Worm (Caenorhabditis elegans) whole organism, young adult: ENCODE data around the gene nhr-241.

Experiments used
- C06A6.2 ChIP-seq: fragments of 200-800 bp; sonication (Bioruptor generic); conservative IDR thresholded peaks from 2 replicates; pipeline ENCODE4 v1.3.6; 2022; ENCODE audit warnings: missing genetic modification characterization, missing compliant biosample characterization
- D2030.7 ChIP-seq: fragments of 200-800 bp; sonication (Bioruptor generic); IDR thresholded peaks from 2 replicates; pipeline ENCODE4 v1.3.6; 2022; ENCODE audit warnings: missing genetic modification reagents, missing genetic modification characterization, missing compliant biosample characterization
- F10E7.11 ChIP-seq: sonication (generic microtip); optimal IDR thresholded peaks from 2 replicates; lab custom pipeline; 2017; ENCODE audit warnings: mild to moderate bottlenecking, missing genetic modification characterization, moderate library complexity, missing compliant biosample characterization
- F22D6.2 ChIP-seq: sonication (generic microtip); optimal IDR thresholded peaks from 2 replicates; lab custom pipeline; 2016; ENCODE audit warnings: mild to moderate bottlenecking, missing genetic modification characterization, missing compliant biosample characterization
- F33H1.4 ChIP-seq: fragments of 200-800 bp; sonication (Bioruptor generic); IDR thresholded peaks from 2 replicates; pipeline ENCODE4 v1.3.6; 2022; ENCODE audit warnings: missing genetic modification reagents, missing genetic modification characterization, missing compliant biosample characterization
- F49E8.2 ChIP-seq: sonication (generic microtip); optimal IDR thresholded peaks from 3 replicates; lab custom pipeline; 2017; ENCODE audit warnings: missing genetic modification characterization, mild to moderate bottlenecking, missing compliant biosample characterization, antibody characterized with exemption, moderate library complexity; ENCODE audit not compliant: insufficient read depth
- K12H6.12 ChIP-seq: fragments of 200-800 bp; sonication (Bioruptor generic); optimal IDR thresholded peaks from 2 replicates; lab custom pipeline; 2018; ENCODE audit warnings: mild to moderate bottlenecking, missing genetic modification characterization, missing compliant biosample characterization
- Y56A3A.18 ChIP-seq: fragments of 200-800 bp; sonication (Bioruptor generic); IDR thresholded peaks from 2 replicates; pipeline ENCODE4 v1.3.6; 2022; ENCODE audit warnings: missing genetic modification reagents, missing genetic modification characterization, missing compliant biosample characterization
- Y67H2A.10 ChIP-seq: fragments of 200-800 bp; sonication (Bioruptor generic); conservative IDR thresholded peaks from 2 replicates; pipeline ENCODE4 v1.3.6; 2022; ENCODE audit warnings: missing genetic modification reagents, missing genetic modification characterization, missing compliant biosample characterization
- ZK185.1 ChIP-seq: sonication (generic microtip); optimal IDR thresholded peaks from 2 replicates; lab custom pipeline; 2016; ENCODE audit warnings: mild to moderate bottlenecking, missing genetic modification characterization, missing compliant biosample characterization; ENCODE audit not compliant: poor library complexity, severe bottlenecking
- aptf-3 ChIP-seq: fragments of 200-800 bp; sonication (Bioruptor generic); IDR thresholded peaks from 2 replicates; pipeline ENCODE4 v1.3.6; 2022; ENCODE audit warnings: missing genetic modification characterization, missing compliant biosample characterization
- attf-3 ChIP-seq: fragments of 200-800 bp; sonication (Bioruptor generic); conservative IDR thresholded peaks from 2 replicates; pipeline ENCODE4 v1.3.6; 2022; ENCODE audit warnings: missing genetic modification reagents, missing genetic modification characterization, missing compliant biosample characterization
- bed-1 ChIP-seq: fragments of 200-800 bp; sonication (Bioruptor generic); IDR thresholded peaks from 2 replicates; pipeline ENCODE4 v1.3.6; 2022; ENCODE audit warnings: missing genetic modification reagents, missing genetic modification characterization, missing compliant biosample characterization
- bed-2 ChIP-seq: fragments of 200-800 bp; sonication (Bioruptor generic); IDR thresholded peaks from 2 replicates; pipeline ENCODE4 v1.3.6; 2022; ENCODE audit warnings: missing genetic modification reagents, missing genetic modification characterization, missing compliant biosample characterization
- cebp-2 ChIP-seq: fragments of 200-800 bp; sonication (Bioruptor generic); IDR thresholded peaks from 2 replicates; pipeline ENCODE4 v1.3.6; 2022; ENCODE audit warnings: missing genetic modification characterization, missing compliant biosample characterization
- ceh-100 ChIP-seq: fragments of 200-800 bp; sonication (Bioruptor generic); IDR thresholded peaks from 2 replicates; pipeline ENCODE4 v1.3.6; 2022; ENCODE audit warnings: missing genetic modification reagents, missing genetic modification characterization, missing compliant biosample characterization
- ceh-40 ChIP-seq: fragments of 200-800 bp; sonication (Bioruptor generic); IDR thresholded peaks from 2 replicates; pipeline ENCODE4 v1.3.6; 2022; ENCODE audit warnings: missing genetic modification characterization, missing compliant biosample characterization
- ceh-58 ChIP-seq: fragments of 200-800 bp; sonication (Bioruptor generic); IDR thresholded peaks from 2 replicates; pipeline ENCODE4 v1.3.6; 2022; ENCODE audit warnings: missing genetic modification characterization, missing compliant biosample characterization
- ceh-91 ChIP-seq: fragments of 200-800 bp; sonication (Bioruptor generic); IDR thresholded peaks from 2 replicates; pipeline ENCODE4 v1.3.6; 2022; ENCODE audit warnings: missing genetic modification reagents, missing genetic modification characterization, missing compliant biosample characterization
- dox-1 ChIP-seq: fragments of 200-800 bp; sonication (Bioruptor generic); IDR thresholded peaks from 2 replicates; pipeline ENCODE4 v1.3.6; 2022; ENCODE audit warnings: missing genetic modification reagents, missing genetic modification characterization, missing compliant biosample characterization
- egl-44 ChIP-seq: fragments of 200-800 bp; sonication (Bioruptor generic); IDR thresholded peaks from 2 replicates; pipeline ENCODE4 v1.3.6; 2022; ENCODE audit warnings: missing genetic modification reagents, missing genetic modification characterization, missing compliant biosample characterization
- ekl-4 ChIP-seq: fragments of 200-800 bp; sonication (Bioruptor generic); IDR thresholded peaks from 2 replicates; pipeline ENCODE4 v1.3.6; 2022; ENCODE audit warnings: missing genetic modification reagents, missing genetic modification characterization, missing compliant biosample characterization
- fkh-3 ChIP-seq: sonication (generic microtip); optimal IDR thresholded peaks from 2 replicates; lab custom pipeline; 2016; ENCODE audit warnings: mild to moderate bottlenecking, missing genetic modification characterization, missing compliant biosample characterization
- gei-17 ChIP-seq: fragments of 200-800 bp; sonication (Bioruptor generic); optimal IDR thresholded peaks from 2 replicates; lab custom pipeline; 2018; ENCODE audit warnings: mild to moderate bottlenecking, missing genetic modification characterization, missing compliant biosample characterization
- hmg-20 ChIP-seq: fragments of 200-800 bp; sonication (Bioruptor generic); IDR thresholded peaks from 2 replicates; pipeline ENCODE4 v1.3.6; 2022; ENCODE audit warnings: missing genetic modification reagents, missing genetic modification characterization, missing compliant biosample characterization
- hrde-1 ChIP-seq: sonication (generic microtip); optimal IDR thresholded peaks from 2 replicates; lab custom pipeline; 2016; ENCODE audit warnings: missing genetic modification characterization, mild to moderate bottlenecking, missing compliant biosample characterization, moderate library complexity, missing genotype, missing genetic modification reagents, borderline replicate concordance
- lin-26 ChIP-seq: fragments of 200-800 bp; sonication (Bioruptor generic); IDR thresholded peaks from 2 replicates; pipeline ENCODE4 v1.3.6; 2022; ENCODE audit warnings: missing genetic modification reagents, missing genetic modification characterization, missing compliant biosample characterization
- lin-35 ChIP-seq, 3 experiments: fragments of 150-350 bp in 2 of 3; sonication (generic microtip) in 1 of 3; optimal IDR thresholded peaks; 2 replicates each; lab custom pipeline; 2014 to 2018; ENCODE audit warnings: missing biosample characterization in 3 of 3, missing genetic modification characterization in 3 of 3, missing genetic modification reagents in 3 of 3
- madf-3 ChIP-seq: fragments of 200-800 bp; sonication (Bioruptor generic); IDR thresholded peaks from 2 replicates; pipeline ENCODE4 v1.3.6; 2022; ENCODE audit warnings: missing genetic modification reagents, missing genetic modification characterization, missing compliant biosample characterization
- mes-4 ChIP-seq: sonication (generic microtip); optimal IDR thresholded peaks from 2 replicates; lab custom pipeline; 2016; ENCODE audit warnings: missing genotype, missing genetic modification characterization, missing compliant biosample characterization
- nfyb-1 ChIP-seq: fragments of 200-800 bp; sonication (Bioruptor generic); IDR thresholded peaks from 2 replicates; pipeline ENCODE4 v1.3.6; 2022; ENCODE audit warnings: missing genetic modification reagents, missing genetic modification characterization, missing compliant biosample characterization
- nhr-179 ChIP-seq: sonication (generic microtip); optimal IDR thresholded peaks from 2 replicates; lab custom pipeline; 2016; ENCODE audit warnings: mild to moderate bottlenecking, missing genetic modification characterization, missing compliant biosample characterization
- pha-4 ChIP-seq: fragments of 150-350 bp; sonication (generic microtip); optimal IDR thresholded peaks from 2 replicates; lab custom pipeline; 2014; ENCODE audit warnings: missing biosample characterization, missing genetic modification reagents, missing genetic modification characterization
- rcor-1 ChIP-seq: fragments of 200-800 bp; sonication (Bioruptor generic); IDR thresholded peaks from 2 replicates; pipeline ENCODE4 v1.3.6; 2022; ENCODE audit warnings: missing genetic modification reagents, missing genetic modification characterization, missing compliant biosample characterization
- rec-8 ChIP-seq, 2 experiments: sonication (generic microtip); optimal IDR thresholded peaks; 2 replicates each; lab custom pipeline; 2016; ENCODE audit warnings: mild to moderate bottlenecking in 2 of 2, missing genetic modification characterization in 2 of 2, missing genetic modification reagents in 2 of 2, missing genotype in 2 of 2, missing biosample characterization in 1 of 2, missing compliant biosample characterization in 1 of 2, moderate library complexity in 1 of 2
- repo-1 ChIP-seq: sonication (generic microtip); optimal IDR thresholded peaks from 2 replicates; lab custom pipeline; 2017; ENCODE audit warnings: mild to moderate bottlenecking, missing genetic modification characterization, missing compliant biosample characterization
- snpc-1.3 ChIP-seq: sonication (generic microtip); optimal IDR thresholded peaks from 2 replicates; lab custom pipeline; 2017; ENCODE audit warnings: missing genetic modification characterization, mild to moderate bottlenecking, missing compliant biosample characterization, antibody characterized with exemption, moderate library complexity, missing genotype, missing genetic modification reagents; ENCODE audit not compliant: insufficient read depth
- snpc-3.4 ChIP-seq: sonication (generic microtip); optimal IDR thresholded peaks from 2 replicates; lab custom pipeline; 2017; ENCODE audit warnings: missing genetic modification characterization, mild to moderate bottlenecking, missing compliant biosample characterization, antibody characterized with exemption, moderate library complexity, missing genotype, missing genetic modification reagents
- xnd-1 ChIP-seq: sonication (generic microtip); optimal IDR thresholded peaks from 2 replicates; lab custom pipeline; 2016; ENCODE audit warnings: missing genotype, missing genetic modification reagents, missing genetic modification characterization, missing compliant biosample characterization
- zfh-2 ChIP-seq: fragments of 200-800 bp; sonication (Bioruptor generic); conservative IDR thresholded peaks from 2 replicates; pipeline ENCODE4 v1.3.6; 2022; ENCODE audit warnings: missing genetic modification reagents, missing genetic modification characterization, missing compliant biosample characterization
- zim-3 ChIP-seq: sonication (generic microtip); optimal IDR thresholded peaks from 2 replicates; lab custom pipeline; 2017; ENCODE audit warnings: mild to moderate bottlenecking, missing genetic modification characterization, moderate library complexity, missing compliant biosample characterization
- ztf-26 ChIP-seq: sonication (generic microtip); optimal IDR thresholded peaks from 2 replicates; lab custom pipeline; 2017; ENCODE audit warnings: missing genetic modification characterization, missing compliant biosample characterization
- ztf-6 ChIP-seq: fragments of 200-800 bp; sonication (Bioruptor generic); IDR thresholded peaks from 2 replicates; pipeline ENCODE4 v1.3.6; 2022; ENCODE audit warnings: missing genetic modification reagents, missing genetic modification characterization, missing compliant biosample characterization

nhr-241 gene

DNA sequence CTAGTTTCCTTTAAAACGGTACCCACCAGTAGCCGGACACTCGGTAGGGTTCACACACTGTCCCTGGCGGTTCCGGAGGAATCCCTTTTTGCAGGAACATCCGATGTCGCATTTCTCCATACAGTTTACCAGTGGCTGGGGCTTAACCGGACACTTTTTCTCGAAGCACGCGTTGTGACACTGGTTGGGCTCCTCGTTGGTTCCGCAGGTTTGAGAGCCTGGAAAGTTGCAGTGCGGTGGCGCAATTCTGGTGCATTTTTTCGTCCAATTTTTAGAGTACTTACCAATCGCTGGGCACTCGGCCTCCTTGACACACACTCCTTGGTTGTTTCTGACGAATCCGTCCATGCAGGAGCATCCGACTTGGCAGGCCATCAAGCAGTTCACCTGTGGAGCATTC, 36.9 kb upstream of the nhr-241 start:
- TF ChIP-seq bed-1 (GFP tag; lab: Robert Waterston, UW) = no peak
- no peak for TF ChIP-seq lin-35 (GFP tag; optimal IDR thresholded peaks at IDR 0.05; lab: Kevin White, UChicago)
- TF ChIP-seq snpc-1.3 (tag; lab: Kevin White, UChicago) = no peak
- TF ChIP-seq C06A6.2 (GFP tag; lab: Robert Waterston, UW) = no peak
- TF ChIP-seq K12H6.12 = no peak
- TF ChIP-seq, all 124 proteins: peak for 0

DNA sequence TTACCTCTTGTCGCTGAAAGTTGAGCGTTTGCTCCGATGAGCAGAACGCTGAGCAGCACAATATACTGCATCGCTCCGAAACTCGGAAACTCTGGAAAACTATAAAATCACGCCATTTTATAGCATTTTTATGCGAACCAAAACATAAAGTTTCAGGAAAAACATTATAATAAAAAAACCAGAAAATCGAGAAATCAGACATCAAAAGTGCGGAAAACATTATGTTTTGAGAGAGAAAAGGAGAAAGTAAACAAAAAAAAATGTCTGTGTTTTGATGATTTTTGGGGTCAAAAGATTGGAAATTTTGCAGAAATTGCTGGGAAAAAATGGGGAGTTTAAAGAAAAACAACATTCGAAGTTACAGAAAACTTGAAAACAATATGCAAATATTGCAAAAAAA, 35.2 kb upstream of the nhr-241 start, which contains the start of gene Y69H2.3:
Gene Y69H2.3 (minus strand): TSS at position 101 of the 400 bp plus-strand sequence.
- TF ChIP-seq ztf-26 (tag; lab: Kevin White, UChicago) (no peak), nhr-179 (tag; lab: Kevin White, UChicago) (no peak), rcor-1 (no peak), F33H1.4 (GFP tag; lab: Robert Waterston, UW) (no peak), ekl-4 (GFP tag; lab: Robert Waterston, UW) (no peak), xnd-1 (tag; lab: Kevin White, UChicago) (no peak), cebp-2 (no peak), fkh-3 (tag; lab: Kevin White, UChicago) (no peak), gei-17 (GFP tag; lab: Kevin White, UChicago) (no peak), ztf-6 (GFP tag; lab: Robert Waterston, UW) (no peak), madf-3 (GFP tag; lab: Robert Waterston, UW) (no peak), Y67H2A.10 (GFP tag; lab: Robert Waterston, UW) (no peak), ZK185.1 (tag; lab: Kevin White, UChicago) (no peak), hmg-20 (GFP tag; lab: Robert Waterston, UW) (no peak), hrde-1 (tag; lab: Kevin White, UChicago) (no peak), ceh-58 (no peak), mes-4 (tag; lab: Kevin White, UChicago) (no peak)

DNA sequence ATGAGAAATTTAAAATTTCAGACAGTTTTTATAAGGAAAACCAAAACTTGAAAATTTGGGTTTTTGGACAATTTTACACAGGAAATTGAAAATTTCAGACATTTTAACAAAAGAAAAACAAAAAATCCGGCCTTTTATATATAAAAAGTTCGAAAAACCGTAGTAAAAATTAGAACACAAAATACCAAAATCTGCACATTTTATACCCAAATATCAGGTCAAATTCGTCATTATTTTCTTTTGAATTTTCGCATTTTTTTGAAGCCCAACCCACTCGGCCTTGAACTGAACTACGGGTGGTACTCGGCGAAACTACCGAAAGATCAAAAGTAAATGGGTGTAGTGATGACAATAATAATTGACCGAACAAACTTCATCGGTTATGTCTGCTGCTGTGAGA, 32.1 kb upstream of the nhr-241 start:
- TF ChIP-seq F10E7.11 (tag; lab: Kevin White, UChicago) (no peak), nfyb-1 (GFP tag; lab: Robert Waterston, UW) (no peak), pha-4 (tag; lab: Kevin White, UChicago) (no peak), attf-3 (GFP tag; lab: Robert Waterston, UW) (no peak), lin-26 (GFP tag; lab: Robert Waterston, UW) (no peak), snpc-3.4 (tag; lab: Kevin White, UChicago) (no peak), aptf-3 (GFP tag; lab: Robert Waterston, UW) (no peak), ceh-40 (GFP tag; lab: Robert Waterston, UW) (no peak)

DNA sequence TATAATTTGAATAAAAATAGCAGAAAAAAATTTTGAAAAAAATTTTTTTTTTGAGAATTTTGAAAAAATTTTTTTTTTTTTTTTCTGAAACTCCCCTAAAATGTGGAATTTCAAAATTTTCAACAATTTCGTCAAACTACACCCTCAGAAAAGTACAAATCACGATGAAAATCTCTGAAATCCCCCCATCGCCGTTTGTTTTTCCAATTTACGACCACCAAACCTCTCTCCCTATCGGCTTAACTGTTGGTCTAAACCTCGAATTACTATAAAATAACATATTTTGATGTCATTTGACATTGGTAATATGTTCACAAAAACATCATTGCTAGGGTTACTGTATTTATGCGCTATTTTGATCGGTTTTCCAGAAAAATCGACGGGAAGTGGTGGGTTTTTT, 29.2 kb upstream of the nhr-241 start, which contains the start of gene Y69H2.10:
Gene Y69H2.10 (plus strand): TSS at position 301 of the 400 bp plus-strand sequence.
- no peak for TF ChIP-seq ceh-100 (GFP tag; lab: Robert Waterston, UW)
- TF ChIP-seq repo-1 = no peak
- no peak for TF ChIP-seq dox-1 (GFP tag; lab: Robert Waterston, UW)
- no peak for TF ChIP-seq rec-8 (tag; optimal IDR thresholded peaks at IDR 0.05; lab: Kevin White, UChicago)
- TF ChIP-seq F22D6.2 = no peak
- no peak for TF ChIP-seq ztf-6 (GFP tag; lab: Robert Waterston, UW)
- TF ChIP-seq zim-3 = no peak
- no peak for TF ChIP-seq pha-4 (tag; lab: Kevin White, UChicago)
- TF ChIP-seq ceh-40 (GFP tag; lab: Robert Waterston, UW) = no peak
- no peak for TF ChIP-seq F49E8.2
- no peak for TF ChIP-seq egl-44 (GFP tag; lab: Robert Waterston, UW)
- TF ChIP-seq Y56A3A.18 (GFP tag; lab: Robert Waterston, UW) = no peak
- TF ChIP-seq hrde-1 (tag; lab: Kevin White, UChicago) = no peak
- no peak for TF ChIP-seq zfh-2 (GFP tag; lab: Robert Waterston, UW)
- TF ChIP-seq bed-2 = no peak
- no peak for TF ChIP-seq ceh-91 (GFP tag; lab: Robert Waterston, UW)
- TF ChIP-seq D2030.7 (GFP tag; lab: Robert Waterston, UW) = no peak
